Comparison of ENCODE assay signal across 2 worm cellular contexts in the genomic region with DNA sequence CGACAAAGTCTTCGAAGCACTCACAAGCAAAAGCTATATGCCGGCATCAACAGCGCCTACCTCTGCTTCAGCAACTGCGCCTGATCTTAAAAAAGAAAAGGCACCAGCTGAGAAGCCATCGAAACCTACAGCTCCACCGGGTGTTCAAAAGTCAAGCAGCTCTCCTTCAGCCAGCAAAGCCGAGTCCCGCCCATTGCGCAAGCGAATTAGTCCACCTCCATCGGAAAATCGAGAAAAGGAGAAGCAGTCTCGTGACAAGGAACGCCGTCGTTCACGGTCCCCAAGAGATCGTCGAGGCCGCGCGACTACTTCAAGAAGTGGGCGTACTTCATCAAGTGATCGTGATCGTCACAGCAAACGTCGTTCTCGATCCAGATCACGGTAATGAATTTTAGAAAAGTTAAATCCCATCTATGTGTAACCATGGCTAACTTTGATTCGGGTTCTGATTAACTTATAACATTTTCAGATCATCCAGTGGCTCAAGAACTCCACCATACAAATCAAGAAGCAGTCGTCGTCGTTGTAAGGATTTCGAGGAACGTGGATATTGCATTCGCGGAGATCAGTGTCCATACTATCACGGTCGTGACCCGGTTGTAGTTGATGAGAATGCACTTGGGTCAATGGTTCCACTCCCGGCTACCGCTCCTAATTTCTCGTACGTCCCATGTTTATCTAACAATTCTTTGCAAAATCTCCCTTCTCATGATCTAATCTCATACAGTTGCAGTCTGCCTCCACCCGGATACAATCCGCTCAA.
A peak's percentile ranks its signal among the peaks of the same experiment; 100 is the strongest.
TF ChIP-seq lines count a peak whose summit lies in the region.

No protein-coding gene starts in this region.

TF ChIP-seq in whole organism, L4 larva, 104 proteins besides CTCF, POLR2A, EP300 and RAD21:
- TF ChIP-seq hlh-11 (tag; optimal IDR thresholded peaks at IDR 0.05; lab: Kevin White, UChicago) (no peak), D1046.2 (GFP tag; IDR thresholded peaks at IDR 0.05; lab: Robert Waterston, UW) (0 out of 2 replicates have a peak, but pooled peaks have one; percentile 25), zfp-2 (tag; optimal IDR thresholded peaks at IDR 0.05; lab: Kevin White, UChicago) (no peak), nhr-6 (tag; optimal IDR thresholded peaks at IDR 0.05; lab: Kevin White, UChicago) (no peak), aha-1 (tag; lab: Kevin White, UChicago) (peak; percentile 93), dmd-9 (GFP tag; IDR thresholded peaks at IDR 0.05; lab: Robert Waterston, UW) (no peak), unc-62 (GFP tag; optimal IDR thresholded peaks at IDR 0.05 in 1 of 2; lab: Kevin White, UChicago) (peak in 1 of 2 experiments; percentile 32), unc-62 (tag; optimal IDR thresholded peaks at IDR 0.05; lab: Kevin White, UChicago) (no peak), F49E8.2 (tag; optimal IDR thresholded peaks at IDR 0.05; lab: Kevin White, UChicago; ENCODE audit: borderline replicate concordance) (no peak), Y75B8A.6 (GFP tag; IDR thresholded peaks at IDR 0.05; lab: Robert Waterston, UW) (no peak), set-16 (GFP tag; IDR thresholded peaks at IDR 0.05; lab: Robert Waterston, UW) (peak; percentile 65), dpl-1 (GFP tag; optimal IDR thresholded peaks at IDR 0.05; lab: Kevin White, UChicago) (no peak), cey-2 (tag; optimal IDR thresholded peaks at IDR 0.05; lab: Kevin White, UChicago; ENCODE audit: borderline replicate concordance, insufficient read depth) (no peak), F10B5.3 (tag; optimal IDR thresholded peaks at IDR 0.05; lab: Kevin White, UChicago) (no peak), mep-1 (tag; optimal IDR thresholded peaks at IDR 0.05; lab: Kevin White, UChicago) (no peak), nhr-11 (tag; optimal IDR thresholded peaks at IDR 0.05; lab: Kevin White, UChicago) (no peak), php-3 (GFP tag; IDR thresholded peaks at IDR 0.05; lab: Robert Waterston, UW) (no peak), ceh-20 (GFP tag; IDR thresholded peaks at IDR 0.05; lab: Robert Waterston, UW) (no peak), T20F7.1 (GFP tag; optimal IDR thresholded peaks at IDR 0.05; lab: Kevin White, UChicago) (no peak), nhr-237 (tag; optimal IDR thresholded peaks at IDR 0.05; lab: Kevin White, UChicago) (no peak), R02D3.7 (tag; optimal IDR thresholded peaks at IDR 0.05; lab: Kevin White, UChicago) (no peak), unc-39 (tag; optimal IDR thresholded peaks at IDR 0.05; lab: Kevin White, UChicago) (no peak), tag-97 (GFP tag; IDR thresholded peaks at IDR 0.05; lab: Robert Waterston, UW) (no peak), ZK546.5 (tag; optimal IDR thresholded peaks at IDR 0.05; lab: Kevin White, UChicago) (no peak)

TF ChIP-seq in whole organism, young adult, 124 proteins besides CTCF, POLR2A, EP300 and RAD21:
- TF ChIP-seq zfh-2 (GFP tag; conservative IDR thresholded peaks at IDR 0.05; lab: Robert Waterston, UW): peak; percentile 58; the same call in 1 of the 2 replicates
- 0 out of 2 replicates have a peak, but pooled peaks have one; percentile 25 for TF ChIP-seq B0336.3 (GFP tag; IDR thresholded peaks at IDR 0.05; lab: Robert Waterston, UW)
- TF ChIP-seq fkh-3 (tag; optimal IDR thresholded peaks at IDR 0.05; lab: Kevin White, UChicago): no peak
